Fruit fly (Drosophila melanogaster): ENCODE data around the gene CG4022.

Gene CG4022

dm6 chr3L:9422636-9423419, 12.2 kb upstream of the CG4022 start, which contains the start of gene aay (continued):
- TF ChIP-seq unc-4 (GFP tag; IDR thresholded peaks at IDR 0.05; ENCODE audit: partially characterized antibody) (peak; percentile 34; the same call in 1 of the 2 replicates), CG15601 (tag; optimal IDR thresholded peaks at IDR 0.05) (peak; percentile 98), Gsc (GFP tag; IDR thresholded peaks at IDR 0.05) (peak; percentile 95), prd (optimal IDR thresholded peaks at IDR 0.05) (no peak), prd (GFP tag; IDR thresholded peaks at IDR 0.05) (peak; percentile 99), CG13296 (GFP tag; optimal IDR thresholded peaks at IDR 0.05) (peak; percentile 99), Stat92E (GFP tag; optimal IDR thresholded peaks at IDR 0.05) (peak in 1 of 3 experiments; percentile 99), CG6654 (GFP tag; optimal IDR thresholded peaks at IDR 0.05) (peak; percentile 91), CG8281 (tag; optimal IDR thresholded peaks at IDR 0.05) (peak; percentile 94), gsb-n (tag; optimal IDR thresholded peaks at IDR 0.05) (peak; percentile 100), slou (GFP tag; optimal IDR thresholded peaks at IDR 0.05) (peak; percentile 96), NC2β (GFP tag; optimal IDR thresholded peaks at IDR 0.05) (peak; percentile 96), chinmo (GFP tag; IDR thresholded peaks at IDR 0.05; ENCODE audit: partially characterized antibody) (peak; percentile 93; the same call in 3 of the 4 replicates), CG4707 (GFP tag; optimal IDR thresholded peaks at IDR 0.05) (peak; percentile 97), Hey (tag; optimal IDR thresholded peaks at IDR 0.05) (peak; percentile 79), Ets65A (GFP tag) (peak; percentile 100), nerfin-1 (tag; optimal IDR thresholded peaks at IDR 0.05) (peak; percentile 98), grn (GFP tag; optimal IDR thresholded peaks at IDR 0.05) (peak; percentile 100), CG1832 (GFP tag; optimal IDR thresholded peaks at IDR 0.05) (no peak), CG12299 (tag; optimal IDR thresholded peaks at IDR 0.05) (peak; percentile 99), wek (GFP tag; optimal IDR thresholded peaks at IDR 0.05) (peak; percentile 92), CG17568 (GFP tag; optimal IDR thresholded peaks at IDR 0.05) (peak; percentile 99), odd (GFP tag; optimal IDR thresholded peaks at IDR 0.05) (peak; percentile 98), CG32532 (GFP tag; IDR thresholded peaks at IDR 0.05) (peak; percentile 98), CG18011 (GFP tag; optimal IDR thresholded peaks at IDR 0.05) (peak; percentile 90), CG10147 (GFP tag; optimal IDR thresholded peaks at IDR 0.05) (peak; percentile 99), CG1529 (GFP tag; optimal IDR thresholded peaks at IDR 0.05) (peak; percentile 99), seq (GFP tag; IDR thresholded peaks at IDR 0.05) (peak; percentile 98), zf30C (GFP tag; optimal IDR thresholded peaks at IDR 0.05) (peak; percentile 100), nmo (GFP tag; optimal IDR thresholded peaks at IDR 0.05) (peak; percentile 99), luna (GFP tag; optimal IDR thresholded peaks at IDR 0.05) (peak; percentile 85), CG13894 (tag; optimal IDR thresholded peaks at IDR 0.05) (peak; percentile 97), toy (GFP tag; IDR thresholded peaks at IDR 0.05) (peak; percentile 92), CG11093 (GFP tag; IDR thresholded peaks at IDR 0.05) (peak; percentile 97), CG11695 (GFP tag; IDR thresholded peaks at IDR 0.05) (peak; percentile 98), CG13624 (GFP tag; optimal IDR thresholded peaks at IDR 0.05) (peak; percentile 99), CG14441 (GFP tag; IDR thresholded peaks at IDR 0.05) (peak; percentile 98), tx (GFP tag; optimal IDR thresholded peaks at IDR 0.05) (peak; percentile 97), Vsx1 (GFP tag; optimal IDR thresholded peaks at IDR 0.05) (peak; percentile 97), dmrt11E (tag; optimal IDR thresholded peaks at IDR 0.05) (peak; percentile 99), CG4360 (GFP tag; IDR thresholded peaks at IDR 0.05) (peak; percentile 84), CG11696 (GFP tag; IDR thresholded peaks at IDR 0.05) (peak; percentile 94), CG15011 (GFP tag; optimal IDR thresholded peaks at IDR 0.05) (peak; percentile 98), CG31441 (GFP tag; IDR thresholded peaks at IDR 0.05) (peak; percentile 99), CG2120 (GFP tag; optimal IDR thresholded peaks at IDR 0.05) (peak; percentile 99), Neu2 (GFP tag; optimal IDR thresholded peaks at IDR 0.05; ENCODE audit: borderline replicate concordance) (peak; percentile 93), CG18262 (tag; optimal IDR thresholded peaks at IDR 0.05) (peak; percentile 100), az2 (GFP tag; optimal IDR thresholded peaks at IDR 0.05) (peak; percentile 99), H2.0 (GFP tag; IDR thresholded peaks at IDR 0.05) (peak; percentile 97)

Data from whole organism, embryonic.